Fruit fly (Drosophila melanogaster): ENCODE results near the gene Aduk.

Gene Aduk

dm6 chr3R:9370413-9370812 lies 35.9 kb upstream of the Aduk start (continued):
- TF ChIP-seq CG32772 (GFP tag; IDR thresholded peaks at IDR 0.05), result peak; percentile 44; the same call in 1 of the 2 replicates
- TF ChIP-seq CG4707 (GFP tag; optimal IDR thresholded peaks at IDR 0.05), result no peak
- peak; percentile 52; the same call in 1 of the 3 replicates for TF ChIP-seq CG7357 (GFP tag; IDR thresholded peaks at IDR 0.05)
- no peak for TF ChIP-seq Lhr (GFP tag; optimal IDR thresholded peaks at IDR 0.05)
- peak; percentile 31 for TF ChIP-seq gcm2 (GFP tag; optimal IDR thresholded peaks at IDR 0.05)
- TF ChIP-seq bowl (GFP tag; IDR thresholded peaks at IDR 0.05), result no peak
- 0 out of 3 replicates have a peak, but pooled peaks have one; percentile 46 for TF ChIP-seq ci (GFP tag; IDR thresholded peaks at IDR 0.05)
- peak; percentile 30 for TF ChIP-seq Asciz (GFP tag; optimal IDR thresholded peaks at IDR 0.05)
- TF ChIP-seq ssp (GFP tag; IDR thresholded peaks at IDR 0.05), result peak; percentile 31; the same call in 1 of the 2 replicates
- peak; percentile 18 for TF ChIP-seq CG1792 (GFP tag; optimal IDR thresholded peaks at IDR 0.05)
- TF ChIP-seq slou (GFP tag; optimal IDR thresholded peaks at IDR 0.05), result peak; percentile 5
- TF ChIP-seq Dbx (GFP tag; IDR thresholded peaks at IDR 0.05), result peak; percentile 71; the same call in 2 of the 3 replicates
- TF ChIP-seq CG6272 (GFP tag; IDR thresholded peaks at IDR 0.05), result 0 out of 2 replicates have a peak, but pooled peaks have one; percentile 19
- peak; percentile 50 for TF ChIP-seq sisA (GFP tag; IDR thresholded peaks at IDR 0.05)
- peak; percentile 33 for TF ChIP-seq Blimp-1 (GFP tag; optimal IDR thresholded peaks at IDR 0.05)
- TF ChIP-seq Lim3 (GFP tag; IDR thresholded peaks at IDR 0.05), result no peak
- peak; percentile 57 for TF ChIP-seq CG17568 (GFP tag; optimal IDR thresholded peaks at IDR 0.05)
- peak; percentile 29; the same call in 1 of the 2 replicates for TF ChIP-seq Taf1 (GFP tag; IDR thresholded peaks at IDR 0.05)
- TF ChIP-seq stc (GFP tag; IDR thresholded peaks at IDR 0.05), result peak; percentile 73
- TF ChIP-seq mam (GFP tag; optimal IDR thresholded peaks at IDR 0.05), result peak; percentile 62
- peak in 1 of 2 experiments; percentile 14 for TF ChIP-seq Trl (optimal IDR thresholded peaks at IDR 0.05)
- TF ChIP-seq Trl (GFP tag; optimal IDR thresholded peaks at IDR 0.05), result no peak
- no peak for TF ChIP-seq prd (optimal IDR thresholded peaks at IDR 0.05)
- peak; percentile 64; the same call in 2 of the 3 replicates for TF ChIP-seq prd (GFP tag; IDR thresholded peaks at IDR 0.05)
- TF ChIP-seq CG10959 (GFP tag; IDR thresholded peaks at IDR 0.05), result no peak
- TF ChIP-seq CG1233 (GFP tag; optimal IDR thresholded peaks at IDR 0.05), result peak; percentile 32
- peak; percentile 67 for TF ChIP-seq lilli (GFP tag; optimal IDR thresholded peaks at IDR 0.05)
- no peak for TF ChIP-seq mirr (GFP tag; optimal IDR thresholded peaks at IDR 0.05)
- TF ChIP-seq odd (GFP tag; optimal IDR thresholded peaks at IDR 0.05), result peak; percentile 31
- no peak for TF ChIP-seq corto (GFP tag; optimal IDR thresholded peaks at IDR 0.05)
- no peak for TF ChIP-seq CG2875 (GFP tag; optimal IDR thresholded peaks at IDR 0.05)
- TF ChIP-seq CG6854 (GFP tag; optimal IDR thresholded peaks at IDR 0.05), result peak; percentile 22
- no peak for TF ChIP-seq CG2199 (GFP tag; IDR thresholded peaks at IDR 0.05)
- no peak for TF ChIP-seq TFAM (GFP tag; optimal IDR thresholded peaks at IDR 0.05)
- peak; percentile 52 for TF ChIP-seq cwo (GFP tag; optimal IDR thresholded peaks at IDR 0.05)
- TF ChIP-seq Jarid2 (GFP tag; optimal IDR thresholded peaks at IDR 0.05), result no peak
- peak; percentile 69 for TF ChIP-seq Ada2b (GFP tag; IDR thresholded peaks at IDR 0.05)
- TF ChIP-seq az2 (GFP tag; optimal IDR thresholded peaks at IDR 0.05), result peak; percentile 28
- peak; percentile 19; the same call in 1 of the 2 replicates for TF ChIP-seq MBD-R2 (GFP tag; IDR thresholded peaks at IDR 0.05)
- peak; percentile 44; the same call in 1 of the 2 replicates for TF ChIP-seq Drgx (GFP tag; IDR thresholded peaks at IDR 0.05)
- peak; percentile 68 for TF ChIP-seq CG14441 (GFP tag; IDR thresholded peaks at IDR 0.05)
- TF ChIP-seq NFAT (GFP tag; IDR thresholded peaks at IDR 0.05), result peak; percentile 38; the same call in 1 of the 2 replicates
- peak; percentile 72 for TF ChIP-seq Fer1 (GFP tag; optimal IDR thresholded peaks at IDR 0.05)
- peak; percentile 31; the same call in 1 of the 2 replicates for TF ChIP-seq Oaz (GFP tag; IDR thresholded peaks at IDR 0.05)
- peak; percentile 29; the same call in 1 of the 2 replicates for TF ChIP-seq CG11696 (GFP tag; IDR thresholded peaks at IDR 0.05)
- TF ChIP-seq Doc3 (GFP tag; IDR thresholded peaks at IDR 0.05; ENCODE audit: partially characterized antibody), result no peak
- TF ChIP-seq B-H2 (GFP tag; optimal IDR thresholded peaks at IDR 0.05), result no peak
- TF ChIP-seq Meics (GFP tag; optimal IDR thresholded peaks at IDR 0.05), result peak; percentile 76
- TF ChIP-seq CG2889 (GFP tag; IDR thresholded peaks at IDR 0.05), result no peak; the same call in 2 of the 3 replicates
- TF ChIP-seq CG32767 (GFP tag; IDR thresholded peaks at IDR 0.05), result 0 out of 2 replicates have a peak, but pooled peaks have one; percentile 34
- TF ChIP-seq CG9932 (GFP tag; IDR thresholded peaks at IDR 0.05), result peak; percentile 69
- peak; percentile 31 for TF ChIP-seq CG18262 (tag; optimal IDR thresholded peaks at IDR 0.05)

Measured in whole organism, embryonic.